Worm (Caenorhabditis elegans): ENCODE data around the gene B0001.7.
A peak's percentile ranks its signal among the peaks of the same experiment; 100 is the strongest.

- TF ChIP-seq sox-4 (tag; optimal IDR thresholded peaks at IDR 0.05) (no peak), dve-1 (tag; optimal IDR thresholded peaks at IDR 0.05) (no peak), elt-2 (tag; optimal IDR thresholded peaks at IDR 0.05) (peak; percentile 76), ama-1 (optimal IDR thresholded peaks at IDR 0.05) (no peak), tbx-2 (tag; optimal IDR thresholded peaks at IDR 0.05) (no peak), C38D4.7 (GFP tag; optimal IDR thresholded peaks at IDR 0.05) (no peak), K09A11.1 (tag; optimal IDR thresholded peaks at IDR 0.05; ENCODE audit: insufficient read depth) (no peak), unc-55 (GFP tag; optimal IDR thresholded peaks at IDR 0.05) (no peak), pag-3 (tag; optimal IDR thresholded peaks at IDR 0.05; ENCODE audit: borderline replicate concordance) (no peak), pqm-1 (tag; optimal IDR thresholded peaks at IDR 0.05) (no peak), ceh-24 (tag; optimal IDR thresholded peaks at IDR 0.05) (no peak), unc-42 (tag; optimal IDR thresholded peaks at IDR 0.05) (no peak), ceh-45 (GFP tag; IDR thresholded peaks at IDR 0.05) (no peak), hlh-6 (tag; optimal IDR thresholded peaks at IDR 0.05) (no peak)
Observed at ce11 chrIV:12197679-12198078, 43.6 kb upstream of the B0001.7 start.
